Worm (Caenorhabditis elegans) whole organism, young adult: Measurements from ENCODE around the gene cyp-25A4.

Experiments
- lin-54 ChIP-seq: fragments of 200-800 bp; sonication (Bioruptor generic); optimal IDR thresholded peaks from 2 replicates; lab custom pipeline; 2018; ENCODE audit warnings: mild to moderate bottlenecking, missing genetic modification characterization, missing compliant biosample characterization
- rec-8 ChIP-seq, 2 experiments: sonication (generic microtip); optimal IDR thresholded peaks; 2 replicates each; lab custom pipeline; 2016; ENCODE audit warnings: mild to moderate bottlenecking in 2 of 2, missing genetic modification characterization in 2 of 2, missing genetic modification reagents in 2 of 2, missing genotype in 2 of 2, missing biosample characterization in 1 of 2, missing compliant biosample characterization in 1 of 2, moderate library complexity in 1 of 2
- sdz-38 ChIP-seq: sonication (generic microtip); optimal IDR thresholded peaks from 2 replicates; lab custom pipeline; 2016; ENCODE audit warnings: missing genotype, missing genetic modification characterization, missing compliant biosample characterization

DNA sequence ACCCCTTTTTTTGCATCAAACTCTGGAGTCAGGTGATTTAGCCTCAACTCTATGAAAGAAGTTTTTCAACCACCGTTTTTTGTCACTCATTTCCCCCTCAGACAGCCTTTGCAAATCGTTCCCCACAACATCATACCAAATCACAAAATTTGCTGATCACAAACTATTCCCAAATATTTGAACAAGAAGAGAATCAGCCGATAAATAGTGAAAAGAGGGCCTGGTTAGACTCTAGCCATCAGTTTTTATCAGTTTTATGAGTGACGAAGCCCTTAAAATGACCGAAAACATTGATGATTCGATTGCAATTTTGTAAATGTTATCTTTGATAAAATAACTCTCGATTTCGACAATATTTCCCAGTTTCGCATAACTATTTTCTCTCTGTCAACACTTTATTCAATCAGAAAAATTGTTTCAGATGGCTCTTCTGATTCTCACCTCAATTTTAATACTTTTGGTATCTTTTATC is 17.0 kb downstream of the cyp-25A4 start, which contains the start of gene cyp-25A2:
- TF ChIP-seq sdz-38 (tag; lab: Kevin White, UChicago) (no peak), rec-8 (tag; optimal IDR thresholded peaks at IDR 0.05; lab: Kevin White, UChicago) (no peak), lin-54 (GFP tag; lab: Kevin White, UChicago) (no peak)
